Fruit fly (Drosophila melanogaster) whole organism, embryonic: ENCODE data around the gene CG33284.

Source experiments
- Ada2b ChIP-seq: fragments of 200-800 bp; sonication (Bioruptor generic); IDR thresholded peaks from 2 replicates; pipeline ENCODE4 v1.3.6; 2022; ENCODE audit warnings: missing biosample characterization, missing genetic modification characterization
- Aef1 ChIP-seq: fragments of 200-800 bp; sonication (Bioruptor generic); IDR thresholded peaks from 3 replicates; pipeline ENCODE4 v1.3.6; 2022; ENCODE audit warnings: missing biosample characterization, missing genetic modification characterization
- CG1024 ChIP-seq: fragments of 200-800 bp; sonication (Bioruptor generic); IDR thresholded peaks from 2 replicates; pipeline ENCODE4 v1.3.6; 2022; ENCODE audit warnings: missing biosample characterization, missing genetic modification characterization
- CG11247 ChIP-seq: fragments of 200-800 bp; sonication (Bioruptor generic); IDR thresholded peaks from 2 replicates; pipeline ENCODE4 v1.3.6; 2022; ENCODE audit warnings: missing biosample characterization, missing genetic modification characterization
- CG12155 ChIP-seq: fragments of 200-800 bp; sonication (Bioruptor generic); optimal IDR thresholded peaks from 3 replicates; lab custom pipeline; 2016; ENCODE audit warnings: missing biosample characterization, missing genetic modification characterization
- CG12391 ChIP-seq: fragments of 200-800 bp; sonication (Bioruptor generic); optimal IDR thresholded peaks from 3 replicates; lab custom pipeline; 2018; ENCODE audit warnings: missing biosample characterization, mild to moderate bottlenecking, missing genetic modification characterization, moderate library complexity
- CG12659 ChIP-seq: fragments of 200-800 bp; sonication (Bioruptor generic); optimal IDR thresholded peaks from 3 replicates; lab custom pipeline; 2017; ENCODE audit warnings: mild to moderate bottlenecking, missing biosample characterization, missing genetic modification reagents, missing genetic modification characterization
- CG12942 ChIP-seq: fragments of 200-800 bp; sonication (Bioruptor generic); optimal IDR thresholded peaks from 3 replicates; lab custom pipeline; 2016; ENCODE audit warnings: missing biosample characterization, missing genetic modification characterization
- CG14965 ChIP-seq: fragments of 200-800 bp; sonication (Bioruptor generic); optimal IDR thresholded peaks from 2 replicates; lab custom pipeline; 2016; ENCODE audit warnings: missing biosample characterization, missing genetic modification characterization, borderline replicate concordance
- CG15479 ChIP-seq: fragments of 200-800 bp; sonication (Bioruptor generic); optimal IDR thresholded peaks from 3 replicates; lab custom pipeline; 2019; ENCODE audit warnings: missing biosample characterization, mild to moderate bottlenecking, missing genetic modification characterization, moderate library complexity
- CG15696 ChIP-seq: fragments of 200-800 bp; sonication (Bioruptor generic); optimal IDR thresholded peaks from 2 replicates; lab custom pipeline; 2019; ENCODE audit warnings: missing biosample characterization, mild to moderate bottlenecking, missing genetic modification characterization, moderate library complexity
- CG1647 ChIP-seq: fragments of 200-800 bp; sonication (Bioruptor generic); optimal IDR thresholded peaks from 3 replicates; lab custom pipeline; 2016; ENCODE audit warnings: missing biosample characterization, missing genetic modification characterization
- CG16813 ChIP-seq: fragments of 200-800 bp; sonication (Bioruptor generic); IDR thresholded peaks from 3 replicates; pipeline ENCODE4 v1.3.6; 2022; ENCODE audit warnings: missing biosample characterization, missing genetic modification characterization; ENCODE audit not compliant: partially characterized antibody
- CG1792 ChIP-seq: fragments of 200-800 bp; sonication (Bioruptor generic); optimal IDR thresholded peaks from 2 replicates; lab custom pipeline; 2016; ENCODE audit warnings: missing biosample characterization, missing genetic modification characterization
- CG18764 ChIP-seq: fragments of 200-800 bp; sonication (Bioruptor generic); optimal IDR thresholded peaks from 3 replicates; lab custom pipeline; 2016; ENCODE audit warnings: missing biosample characterization, missing genetic modification characterization
- CG2712 ChIP-seq: fragments of 200-800 bp; optimal IDR thresholded peaks from 3 replicates; lab custom pipeline; 2019; ENCODE audit warnings: missing biosample characterization, mild to moderate bottlenecking, missing genetic modification characterization, moderate library complexity
- CG4360 ChIP-seq: fragments of 200-800 bp; sonication (Bioruptor generic); IDR thresholded peaks from 2 replicates; pipeline ENCODE4 v1.3.6; 2022; ENCODE audit warnings: missing biosample characterization, missing genetic modification characterization
- CG43689 ChIP-seq: fragments of 200-800 bp; sonication (Bioruptor generic); IDR thresholded peaks from 2 replicates; pipeline ENCODE4 v1.3.6; 2022; ENCODE audit warnings: missing biosample characterization, missing genetic modification characterization
- CG5180 ChIP-seq: fragments of 200-800 bp; sonication (Bioruptor generic); optimal IDR thresholded peaks from 3 replicates; lab custom pipeline; 2017; ENCODE audit warnings: missing biosample characterization, missing genetic modification characterization, mild to moderate bottlenecking, moderate library complexity, missing genetic modification reagents
- CG6791 ChIP-seq: fragments of 200-800 bp; sonication (Bioruptor generic); IDR thresholded peaks from 3 replicates; pipeline ENCODE4 v1.3.6; 2022; ENCODE audit warnings: missing biosample characterization, missing genetic modification characterization; ENCODE audit not compliant: partially characterized antibody
- CG7372 ChIP-seq: fragments of 200-800 bp; sonication (Bioruptor generic); IDR thresholded peaks from 2 replicates; pipeline ENCODE4 v1.3.6; 2022; ENCODE audit warnings: missing biosample characterization, missing genetic modification characterization
- CG7786 ChIP-seq: fragments of 200-800 bp; sonication (Bioruptor generic); optimal IDR thresholded peaks from 2 replicates; lab custom pipeline; 2016; ENCODE audit warnings: missing biosample characterization, missing genetic modification characterization
- Deaf1 ChIP-seq: fragments of 200-800 bp; optimal IDR thresholded peaks from 3 replicates; lab custom pipeline; 2019; ENCODE audit warnings: missing biosample characterization, mild to moderate bottlenecking, missing genetic modification characterization, moderate library complexity
- Gsc ChIP-seq: fragments of 200-800 bp; sonication (Bioruptor generic); IDR thresholded peaks from 2 replicates; pipeline ENCODE4 v1.3.6; 2022; ENCODE audit warnings: missing biosample characterization, missing genetic modification characterization
- H15 ChIP-seq: fragments of 200-800 bp; sonication (Bioruptor generic); IDR thresholded peaks from 3 replicates; pipeline ENCODE4 v1.3.6; 2022; ENCODE audit warnings: missing biosample characterization, missing genetic modification characterization
- Hmr ChIP-seq: fragments of 200-800 bp; sonication (Bioruptor generic); optimal IDR thresholded peaks from 3 replicates; lab custom pipeline; 2017; ENCODE audit warnings: mild to moderate bottlenecking, missing biosample characterization, missing genetic modification reagents, missing genetic modification characterization
- Hr78 ChIP-seq, 2 experiments: fragments of 200-800 bp in 1 of 2; fragments of >200 bp in 1 of 2; sonication (Bioruptor generic) in 1 of 2; optimal IDR thresholded peaks; 2 replicates each; lab custom pipeline; 2017 to 2019; ENCODE audit warnings: missing biosample characterization in 2 of 2, missing genetic modification characterization in 2 of 2, mild to moderate bottlenecking in 1 of 2, moderate library complexity in 1 of 2
- Mad ChIP-seq: fragments of 200-800 bp; sonication (Bioruptor generic); optimal IDR thresholded peaks from 2 replicates; lab custom pipeline; 2016; ENCODE audit warnings: missing biosample characterization, missing genetic modification characterization
- ab ChIP-seq: fragments of 200-800 bp; sonication (Bioruptor generic); optimal IDR thresholded peaks from 2 replicates; lab custom pipeline; 2016; ENCODE audit warnings: missing biosample characterization, missing genetic modification characterization
- bsh ChIP-seq, 2 experiments: fragments of 200-800 bp; sonication (Bioruptor generic); optimal IDR thresholded peaks; 2 replicates each; lab custom pipeline; 2017 to 2018; ENCODE audit warnings: mild to moderate bottlenecking in 2 of 2, missing biosample characterization in 2 of 2, missing genetic modification characterization in 2 of 2, moderate library complexity in 1 of 2
- corto ChIP-seq: fragments of 200-800 bp; sonication (Bioruptor generic); optimal IDR thresholded peaks from 2 replicates; lab custom pipeline; 2016; ENCODE audit warnings: missing biosample characterization, mild to moderate bottlenecking, missing genetic modification characterization, moderate library complexity
- crc ChIP-seq: fragments of 200-800 bp; sonication (Bioruptor generic); optimal IDR thresholded peaks from 2 replicates; lab custom pipeline; 2016; ENCODE audit warnings: missing biosample characterization, missing genetic modification characterization
- disco-r ChIP-seq: fragments of 200-800 bp; sonication (Bioruptor generic); optimal IDR thresholded peaks from 2 replicates; lab custom pipeline; 2016; ENCODE audit warnings: missing biosample characterization, missing genetic modification characterization
- en ChIP-seq: fragments of 200-800 bp; sonication (Bioruptor generic); optimal IDR thresholded peaks from 2 replicates; lab custom pipeline; 2016; ENCODE audit warnings: missing biosample characterization, missing genetic modification characterization
- grn ChIP-seq: fragments of 200-800 bp; sonication (Bioruptor generic); optimal IDR thresholded peaks from 3 replicates; lab custom pipeline; 2017; ENCODE audit warnings: missing biosample characterization, missing genetic modification characterization
- ham ChIP-seq: fragments of 200-800 bp; sonication (Bioruptor generic); IDR thresholded peaks from 2 replicates; pipeline ENCODE4 v1.3.6; 2022; ENCODE audit warnings: missing biosample characterization, missing genetic modification characterization
- hkb ChIP-seq, 2 experiments: fragments of 200-800 bp in 1 of 2; fragments of >200 bp in 1 of 2; sonication (Bioruptor generic) in 1 of 2; IDR thresholded peaks in 1 of 2; optimal IDR thresholded peaks in 1 of 2; 2 replicates each; pipeline versions ENCODE4 v1.3.6 to Lab custom; 2017 to 2022; ENCODE audit warnings: missing biosample characterization in 1 of 2, missing genetic modification characterization in 1 of 2
- jigr1 ChIP-seq: fragments of 200-800 bp; sonication (Bioruptor generic); IDR thresholded peaks from 3 replicates; pipeline ENCODE4 v1.3.6; 2022; ENCODE audit warnings: missing biosample characterization, missing genetic modification characterization
- lmd ChIP-seq: fragments of 200-800 bp; sonication (Bioruptor generic); IDR thresholded peaks from 2 replicates; pipeline ENCODE4 v1.3.6; 2022; ENCODE audit warnings: missing biosample characterization, missing genetic modification characterization
- nom ChIP-seq: fragments of 200-800 bp; sonication (Bioruptor generic); optimal IDR thresholded peaks from 2 replicates; lab custom pipeline; 2017; ENCODE audit warnings: missing biosample characterization, missing genetic modification characterization, mild to moderate bottlenecking, moderate library complexity, missing genetic modification reagents
- otp ChIP-seq: fragments of 200-800 bp; sonication (Bioruptor generic); IDR thresholded peaks from 3 replicates; pipeline ENCODE4, ENCODE4 v1.3.6; 2022; ENCODE audit warnings: missing biosample characterization, missing genetic modification characterization
- ranshi ChIP-seq: fragments of 200-800 bp; sonication (Bioruptor generic); IDR thresholded peaks from 2 replicates; pipeline ENCODE4 v1.3.6; 2022; ENCODE audit warnings: missing biosample characterization, missing genetic modification characterization
- sens ChIP-seq: fragments of 200-800 bp; sonication (Bioruptor generic); peaks from one replicate; lab custom pipeline; 2016; ENCODE audit warnings: missing biosample characterization, missing genetic modification characterization
- sqz ChIP-seq: fragments of 200-800 bp; sonication (Bioruptor generic); optimal IDR thresholded peaks from 3 replicates; lab custom pipeline; 2018; ENCODE audit warnings: missing biosample characterization, mild to moderate bottlenecking, missing genetic modification characterization
- trem ChIP-seq: fragments of 200-800 bp; optimal IDR thresholded peaks from 3 replicates; lab custom pipeline; 2019; ENCODE audit warnings: missing biosample characterization, mild to moderate bottlenecking, missing genetic modification characterization, moderate library complexity
- zen ChIP-seq: fragments of 200-800 bp; sonication (Bioruptor generic); optimal IDR thresholded peaks from 3 replicates; lab custom pipeline; 2018; ENCODE audit warnings: missing biosample characterization, mild to moderate bottlenecking, missing genetic modification characterization, moderate library complexity
- zfh1 ChIP-seq: fragments of 200-800 bp; sonication (Bioruptor generic); IDR thresholded peaks from 3 replicates; pipeline ENCODE4 v1.3.6; 2022; ENCODE audit warnings: missing biosample characterization, missing genetic modification characterization

The CG33284 gene

DNA sequence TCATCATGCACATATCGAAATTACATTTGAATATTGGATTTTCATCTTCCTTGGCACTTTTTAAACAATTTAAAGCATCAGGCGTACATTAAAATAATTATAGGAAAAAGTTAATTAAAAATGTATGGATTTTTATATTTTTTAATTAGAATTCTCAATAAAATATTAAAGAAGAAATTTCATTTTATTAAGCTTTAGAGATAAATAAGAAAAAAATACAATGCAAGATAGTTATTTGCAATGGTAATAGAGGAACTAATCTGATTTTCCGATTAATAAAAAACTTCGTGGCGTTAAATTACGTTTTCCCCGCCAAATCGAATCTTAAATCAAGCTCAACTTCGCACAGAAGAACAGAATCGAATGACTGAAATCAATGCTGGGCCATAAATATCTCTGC, 2.2 kb upstream of the CG33284 start, which contains the start of gene CG43938:
Gene CG43938 (plus strand): TSS at position 301 of the 400 bp plus-strand sequence.
- TF ChIP-seq CG43689 (GFP tag; lab: Robert Waterston, UW) (no peak), grn (GFP tag; lab: Kevin White, UChicago) (no peak), Ada2b (GFP tag; lab: Robert Waterston, UW) (no peak), jigr1 (GFP tag; lab: Robert Waterston, UW) (no peak), CG15696 (tag; lab: Kevin White, UChicago) (no peak), CG1792 (GFP tag; lab: Kevin White, UChicago) (no peak), CG5180 (GFP tag; lab: Kevin White, UChicago) (no peak), trem (tag; lab: Kevin White, UChicago) (no peak), sqz (GFP tag; lab: Kevin White, UChicago) (no peak), zen (tag; lab: Kevin White, UChicago) (no peak), CG12942 (GFP tag; lab: Kevin White, UChicago) (no peak), Hmr (GFP tag; lab: Kevin White, UChicago) (no peak)

DNA sequence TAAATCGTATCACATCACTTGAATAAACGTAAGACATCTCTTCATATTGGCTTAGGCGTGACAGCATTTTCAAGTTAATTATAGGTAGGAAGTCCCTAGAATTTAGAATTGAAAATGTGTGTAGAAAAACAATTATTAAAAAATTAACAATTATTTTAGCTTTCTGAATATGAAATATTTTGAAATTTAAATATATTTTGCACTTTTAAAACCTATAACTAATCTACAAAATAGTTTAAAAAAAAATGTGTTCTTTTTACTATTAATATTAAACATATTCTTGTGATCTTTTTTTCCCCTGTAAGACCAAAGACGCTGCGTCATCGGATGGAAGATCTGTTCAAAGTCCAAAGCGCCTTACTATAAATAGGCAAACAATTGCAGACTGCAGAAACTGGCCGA, 1.0 kb upstream of the CG33284 start:
- no peak for TF ChIP-seq Mad (GFP tag; lab: Kevin White, UChicago)
- peak; percentile 80 for TF ChIP-seq nom (GFP tag; lab: Kevin White, UChicago)
- peak in 1 of 2 experiments; percentile 76 for TF ChIP-seq bsh (GFP tag; optimal IDR thresholded peaks at IDR 0.05; lab: Kevin White, UChicago)
- TF ChIP-seq, all 482 proteins: peak for 2

DNA sequence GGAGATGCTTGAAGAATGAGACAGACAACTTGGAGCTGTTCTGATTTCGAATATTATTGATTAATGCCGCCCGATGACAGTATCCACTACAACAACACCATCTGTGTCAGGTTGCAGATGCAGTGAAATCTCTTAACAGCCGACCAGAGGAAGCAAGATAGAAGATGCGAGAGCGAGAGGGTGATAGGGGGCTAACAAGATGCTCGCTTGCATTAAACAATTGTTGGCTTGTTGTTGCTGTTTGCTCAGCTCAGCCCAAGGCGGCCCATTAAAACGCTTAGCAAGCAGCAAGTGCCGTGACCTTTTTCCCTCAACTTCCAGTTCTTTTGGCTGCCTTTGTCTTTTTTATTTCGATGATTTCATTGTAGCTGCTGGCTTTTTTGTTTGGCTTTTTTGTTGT, 6.1 kb downstream of the CG33284 start:
- TF ChIP-seq lmd (GFP tag; lab: Robert Waterston, UW) (no peak), disco-r (no peak), CG1024 (no peak), corto (GFP tag; lab: Kevin White, UChicago) (no peak), sens (GFP tag; lab: Kevin White, UChicago) (peak; percentile 59), CG12391 (tag; lab: Kevin White, UChicago) (no peak), CG6791 (GFP tag; lab: Robert Waterston, UW) (no peak), CG15479 (GFP tag; lab: Kevin White, UChicago) (no peak), CG12659 (GFP tag; lab: Kevin White, UChicago) (no peak), CG11247 (GFP tag; lab: Robert Waterston, UW) (no peak), CG12155 (GFP tag; lab: Kevin White, UChicago) (no peak), crc (GFP tag; lab: Kevin White, UChicago) (no peak), Deaf1 (no peak), en (GFP tag; lab: Kevin White, UChicago) (no peak), CG1647 (GFP tag; lab: Kevin White, UChicago) (no peak), Hr78 (GFP tag; optimal IDR thresholded peaks at IDR 0.05; lab: Kevin White, UChicago) (peak in 1 of 2 experiments; percentile 34), ab (no peak), zfh1 (GFP tag; lab: Robert Waterston, UW) (0 out of 3 replicates have a peak, but pooled peaks have one; percentile 8), CG7372 (no peak), CG2712 (tag; lab: Kevin White, UChicago) (no peak), CG16813 (GFP tag; lab: Robert Waterston, UW) (no peak), ham (no peak), Gsc (GFP tag; lab: Robert Waterston, UW) (no peak), H15 (GFP tag; lab: Robert Waterston, UW) (no peak), Aef1 (no peak), CG4360 (GFP tag; lab: Robert Waterston, UW) (peak; percentile 80), ranshi (GFP tag; lab: Robert Waterston, UW) (no peak), CG18764 (GFP tag; lab: Kevin White, UChicago) (no peak), otp (GFP tag; lab: Robert Waterston, UW) (no peak), CG14965 (no peak), hkb (optimal IDR thresholded peaks at IDR 0.05; lab: Kevin White, UChicago) (no peak), hkb (GFP tag; IDR thresholded peaks at IDR 0.05; lab: Robert Waterston, UW) (no peak), CG5180 (GFP tag; lab: Kevin White, UChicago) (peak; percentile 62), CG7786 (GFP tag; lab: Kevin White, UChicago) (no peak)
